Fruit fly (Drosophila melanogaster) whole organism, pupa: ENCODE data around the gene CG34126.

Experiments
- CG10348 ChIP-seq: fragments of 200-800 bp; sonication (Bioruptor generic); IDR thresholded peaks from 2 replicates; pipeline ENCODE4 v1.3.6; 2022; ENCODE audit warnings: missing biosample characterization, missing genetic modification characterization
- CG12605 ChIP-seq: fragments of 200-800 bp; sonication (Bioruptor generic); IDR thresholded peaks from 2 replicates; pipeline ENCODE4 v1.3.6; 2022; ENCODE audit warnings: missing biosample characterization, missing genetic modification characterization
- CG13204 ChIP-seq: fragments of 200-800 bp; sonication (Bioruptor generic); optimal IDR thresholded peaks from 2 replicates; lab custom pipeline; 2018; ENCODE audit warnings: missing biosample characterization, mild to moderate bottlenecking, missing genetic modification characterization, moderate library complexity
- CG14655 ChIP-seq: fragments of 200-800 bp; sonication (Bioruptor generic); optimal IDR thresholded peaks from 3 replicates; lab custom pipeline; 2017; ENCODE audit warnings: mild to moderate bottlenecking, missing biosample characterization, missing genetic modification reagents, missing genetic modification characterization
- CG15710 ChIP-seq: fragments of 200-800 bp; sonication (Bioruptor generic); optimal IDR thresholded peaks from 2 replicates; lab custom pipeline; 2018; ENCODE audit warnings: missing biosample characterization, mild to moderate bottlenecking, missing genetic modification characterization, moderate library complexity
- CG17806 ChIP-seq: fragments of 200-800 bp; sonication (Bioruptor generic); optimal IDR thresholded peaks from 2 replicates; lab custom pipeline; 2018; ENCODE audit warnings: missing biosample characterization, mild to moderate bottlenecking, missing genetic modification characterization, moderate library complexity
- CG4496 ChIP-seq: fragments of 200-800 bp; sonication (Bioruptor generic); IDR thresholded peaks from 3 replicates; pipeline ENCODE4 v1.3.6; 2022; ENCODE audit warnings: missing biosample characterization, missing genetic modification characterization
- CG8159 ChIP-seq: fragments of 200-800 bp; sonication (Bioruptor generic); optimal IDR thresholded peaks from 3 replicates; lab custom pipeline; 2018; ENCODE audit warnings: missing biosample characterization, mild to moderate bottlenecking, missing genetic modification characterization, moderate library complexity
- CG8301 ChIP-seq: fragments of 200-800 bp; sonication (Bioruptor generic); optimal IDR thresholded peaks from 2 replicates; lab custom pipeline; 2018; ENCODE audit warnings: missing biosample characterization, mild to moderate bottlenecking, missing genetic modification characterization
- CG9948 ChIP-seq: fragments of 200-800 bp; sonication (Bioruptor generic); optimal IDR thresholded peaks from 2 replicates; lab custom pipeline; 2018; ENCODE audit warnings: missing biosample characterization, mild to moderate bottlenecking, missing genetic modification characterization, moderate library complexity
- D1 ChIP-seq: fragments of 200-800 bp; sonication (Bioruptor generic); optimal IDR thresholded peaks from 2 replicates; lab custom pipeline; 2018; ENCODE audit warnings: missing biosample characterization, mild to moderate bottlenecking, missing genetic modification characterization, moderate library complexity
- EcR ChIP-seq: fragments of 200-800 bp; sonication (Bioruptor generic); optimal IDR thresholded peaks from 3 replicates; lab custom pipeline; 2019; ENCODE audit warnings: missing biosample characterization, missing genetic modification characterization, mild to moderate bottlenecking, moderate library complexity, missing genetic modification reagents
- Ets98B ChIP-seq: fragments of 200-800 bp; sonication (Bioruptor generic); IDR thresholded peaks from 2 replicates; pipeline ENCODE4 v1.3.6; 2022; ENCODE audit warnings: missing biosample characterization, missing genetic modification characterization
- Pif1A ChIP-seq: fragments of 200-800 bp; sonication (Bioruptor generic); optimal IDR thresholded peaks from 3 replicates; lab custom pipeline; 2016; ENCODE audit warnings: missing biosample characterization, missing genetic modification characterization
- Pif1B ChIP-seq: fragments of 200-800 bp; sonication (Bioruptor generic); optimal IDR thresholded peaks from 3 replicates; lab custom pipeline; 2016; ENCODE audit warnings: missing biosample characterization, missing genetic modification characterization
- Snoo ChIP-seq: fragments of 200-800 bp; sonication (Bioruptor generic); optimal IDR thresholded peaks from 3 replicates; lab custom pipeline; 2017; ENCODE audit warnings: missing biosample characterization, mild to moderate bottlenecking, missing genetic modification characterization, inconsistent platforms
- fd96Ca ChIP-seq: fragments of 200-800 bp; sonication (Bioruptor generic); IDR thresholded peaks from 3 replicates; pipeline ENCODE4 v1.3.6; 2022; ENCODE audit warnings: missing biosample characterization, missing genetic modification characterization
- gl ChIP-seq: fragments of 200-800 bp; sonication (Bioruptor generic); optimal IDR thresholded peaks from 2 replicates; lab custom pipeline; 2018; ENCODE audit warnings: missing biosample characterization, mild to moderate bottlenecking, missing genetic modification characterization
- rn ChIP-seq: fragments of 200-800 bp; sonication (Bioruptor generic); IDR thresholded peaks from 2 replicates; pipeline ENCODE4 v1.3.6; 2022; ENCODE audit warnings: missing biosample characterization, missing genetic modification characterization

The CG34126 gene

dm6 chr2L:5005464-5005764 lies 24.0 kb downstream of the CG34126 start:
- TF ChIP-seq CG12605 (GFP tag; lab: Robert Waterston, UW) = no peak
- no peak for TF ChIP-seq CG15710 (tag; lab: Kevin White, UChicago)
- no peak for TF ChIP-seq CG17806 (tag; lab: Kevin White, UChicago)

- TF ChIP-seq EcR (GFP tag; lab: Kevin White, UChicago) (peak; percentile 47), CG8159 (no peak)
These were observed 24.9 kb downstream of the CG34126 start for dm6 chr2L:5006323-5006722.

dm6 chr2L:5007256-5007655 lies 25.8 kb downstream of the CG34126 start:
- TF ChIP-seq EcR (GFP tag; lab: Kevin White, UChicago) = peak; percentile 19
- TF ChIP-seq Ets98B (GFP tag; lab: Robert Waterston, UW) = peak; percentile 25; the same call in 1 of the 2 replicates
- no peak for TF ChIP-seq CG15710 (tag; lab: Kevin White, UChicago)
- TF ChIP-seq CG13204 (GFP tag; lab: Kevin White, UChicago) = no peak
- no peak for TF ChIP-seq CG9948
- TF ChIP-seq fd96Ca (GFP tag; lab: Robert Waterston, UW) = no peak
- TF ChIP-seq rn (GFP tag; lab: Robert Waterston, UW) = no peak
- no peak for TF ChIP-seq Snoo (tag; lab: Kevin White, UChicago)
- no peak for TF ChIP-seq gl (tag; lab: Kevin White, UChicago)
- TF ChIP-seq CG8159 = peak; percentile 0

dm6 chr2L:5009306-5010030 lies 28.1 kb downstream of the CG34126 start, which contains the start of gene Rtnl1:
Rtnl1 (minus strand) TSS chr2L:5009720.
- TF ChIP-seq EcR (GFP tag; lab: Kevin White, UChicago) (peak; percentile 44), CG12605 (GFP tag; lab: Robert Waterston, UW) (0 out of 2 replicates have a peak, but pooled peaks have one; percentile 12), Snoo (tag; lab: Kevin White, UChicago) (no peak), CG13204 (GFP tag; lab: Kevin White, UChicago) (no peak), CG4496 (GFP tag; lab: Robert Waterston, UW) (peak; percentile 34; the same call in 1 of the 3 replicates), CG17806 (tag; lab: Kevin White, UChicago) (peak; percentile 11)

- no peak for TF ChIP-seq CG4496 (GFP tag; lab: Robert Waterston, UW)
- no peak for TF ChIP-seq CG10348 (GFP tag; lab: Robert Waterston, UW)
- TF ChIP-seq CG15710 (tag; lab: Kevin White, UChicago) = peak; percentile 43
- peak; percentile 13 for TF ChIP-seq CG17806 (tag; lab: Kevin White, UChicago)
- TF ChIP-seq CG8159 = peak; percentile 31
- no peak for TF ChIP-seq CG8301
- peak; percentile 29 for TF ChIP-seq EcR (GFP tag; lab: Kevin White, UChicago)
- TF ChIP-seq CG13204 (GFP tag; lab: Kevin White, UChicago) = no peak
- no peak for TF ChIP-seq Snoo (tag; lab: Kevin White, UChicago)
- TF ChIP-seq CG9948 = no peak
These were observed 29.4 kb downstream of the CG34126 start, which contains the start of the genes CG31917, Tfb5 and SelT for dm6 chr2L:5010784-5011260. CG31917 (minus strand) TSS chr2L:5010834. Tfb5 (minus strand) TSS chr2L:5010834. SelT (plus strand) TSS chr2L:5010922.

dm6 chr2L:5020479-5020878 lies 39.1 kb downstream of the CG34126 start:
- peak; percentile 20 for TF ChIP-seq EcR (GFP tag; lab: Kevin White, UChicago)
- no peak for TF ChIP-seq D1
- TF ChIP-seq gl (tag; lab: Kevin White, UChicago) = no peak

dm6 chr2L:5022602-5023001 lies 41.2 kb downstream of the CG34126 start:
- TF ChIP-seq CG13204 (GFP tag; lab: Kevin White, UChicago) (no peak), CG14655 (GFP tag; lab: Kevin White, UChicago) (no peak), Ets98B (GFP tag; lab: Robert Waterston, UW) (no peak), CG15710 (tag; lab: Kevin White, UChicago) (no peak), CG12605 (GFP tag; lab: Robert Waterston, UW) (no peak), CG10348 (GFP tag; lab: Robert Waterston, UW) (no peak), D1 (no peak), CG8301 (no peak), CG4496 (GFP tag; lab: Robert Waterston, UW) (no peak), Pif1B (no peak), EcR (GFP tag; lab: Kevin White, UChicago) (no peak), gl (tag; lab: Kevin White, UChicago) (no peak), Snoo (tag; lab: Kevin White, UChicago) (no peak), rn (GFP tag; lab: Robert Waterston, UW) (no peak), CG17806 (tag; lab: Kevin White, UChicago) (no peak), Pif1A (GFP tag; lab: Kevin White, UChicago) (no peak), CG8159 (no peak)
